Fruit fly (Drosophila melanogaster): ENCODE measurements around the gene CG14105.

DNA sequence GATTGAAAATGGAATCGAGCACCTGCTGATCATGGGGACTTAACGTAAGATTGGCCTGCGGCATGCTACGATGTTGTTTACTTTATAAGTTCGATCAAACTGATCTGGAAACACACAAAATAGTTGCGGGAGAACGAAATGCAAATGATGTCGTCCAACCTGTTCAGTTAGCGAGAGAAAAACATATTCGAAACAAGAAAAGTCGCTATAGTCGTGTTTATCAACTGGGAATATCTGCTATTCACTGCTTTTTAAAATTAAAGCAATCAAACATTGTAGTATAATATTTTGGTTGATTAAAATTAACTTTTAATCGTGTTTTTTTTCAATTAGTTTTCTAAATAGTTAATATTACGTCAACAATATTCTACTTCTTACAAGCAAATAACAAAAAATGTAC is at the start of gene CG14105:
- TF ChIP-seq CG6854 (GFP tag; optimal IDR thresholded peaks at IDR 0.05): no peak
- no peak for TF ChIP-seq spab (GFP tag; optimal IDR thresholded peaks at IDR 0.05)
- TF ChIP-seq Eip75B (GFP tag; optimal IDR thresholded peaks at IDR 0.05): no peak
- TF ChIP-seq CG6808 (GFP tag; optimal IDR thresholded peaks at IDR 0.05): no peak
- TF ChIP-seq esn (GFP tag; optimal IDR thresholded peaks at IDR 0.05): no peak
- no peak for TF ChIP-seq topi (GFP tag; optimal IDR thresholded peaks at IDR 0.05)
- TF ChIP-seq Sox102F (GFP tag; optimal IDR thresholded peaks at IDR 0.05): no peak
- no peak for TF ChIP-seq CG10631 (GFP tag; optimal IDR thresholded peaks at IDR 0.05)
- TF ChIP-seq CG16779 (tag; optimal IDR thresholded peaks at IDR 0.05): no peak
- TF ChIP-seq cyc (GFP tag; optimal IDR thresholded peaks at IDR 0.05): no peak
- TF ChIP-seq fd85E (GFP tag; optimal IDR thresholded peaks at IDR 0.05): no peak
- TF ChIP-seq Smox (GFP tag; optimal IDR thresholded peaks at IDR 0.05): no peak
- TF ChIP-seq CG3919 (GFP tag; optimal IDR thresholded peaks at IDR 0.05): no peak
- TF ChIP-seq dac (GFP tag; optimal IDR thresholded peaks at IDR 0.05): no peak
